Fruit fly (Drosophila melanogaster): ENCODE results near the gene CG33700.

Gene CG33700

dm6 chr3L:9567748-9568147 lies 42.4 kb upstream of the CG33700 start (continued):
- TF ChIP-seq cad (GFP tag; optimal IDR thresholded peaks at IDR 0.05) (no peak), gem (tag; optimal IDR thresholded peaks at IDR 0.05) (no peak), kah (GFP tag; optimal IDR thresholded peaks at IDR 0.05) (no peak), jumu (GFP tag; optimal IDR thresholded peaks at IDR 0.05) (no peak), Hand (GFP tag; optimal IDR thresholded peaks at IDR 0.05) (no peak), Dref (GFP tag; IDR thresholded peaks at IDR 0.05) (no peak), CG10565 (GFP tag; optimal IDR thresholded peaks at IDR 0.05) (no peak), crol (GFP tag; IDR thresholded peaks at IDR 0.05) (peak; percentile 53; the same call in 1 of the 2 replicates), otp (GFP tag; IDR thresholded peaks at IDR 0.05) (peak; percentile 79; the same call in 2 of the 3 replicates), mld (GFP tag; IDR thresholded peaks at IDR 0.05; ENCODE audit: partially characterized antibody) (no peak), CG12071 (GFP tag; optimal IDR thresholded peaks at IDR 0.05) (no peak), Deaf1 (tag; optimal IDR thresholded peaks at IDR 0.05) (no peak), br (optimal IDR thresholded peaks at IDR 0.05) (no peak), knrl (GFP tag; IDR thresholded peaks at IDR 0.05; ENCODE audit: partially characterized antibody) (no peak), gt (GFP tag; IDR thresholded peaks at IDR 0.05) (no peak), CG2875 (GFP tag; optimal IDR thresholded peaks at IDR 0.05) (no peak), CG7928 (GFP tag; optimal IDR thresholded peaks at IDR 0.05) (no peak), fu2 (GFP tag; optimal IDR thresholded peaks at IDR 0.05) (no peak), sens (GFP tag) (peak; percentile 22), wdn (GFP tag; IDR thresholded peaks at IDR 0.05) (no peak), ERR (GFP tag; optimal IDR thresholded peaks at IDR 0.05) (no peak), tin (GFP tag; optimal IDR thresholded peaks at IDR 0.05) (no peak), CG1024 (GFP tag; IDR thresholded peaks at IDR 0.05) (no peak), CG32772 (GFP tag; IDR thresholded peaks at IDR 0.05) (no peak), slp2 (GFP tag; optimal IDR thresholded peaks at IDR 0.05) (no peak), ara (GFP tag; IDR thresholded peaks at IDR 0.05) (no peak), CG15269 (tag; optimal IDR thresholded peaks at IDR 0.05) (peak; percentile 9), Dbx (GFP tag; IDR thresholded peaks at IDR 0.05) (no peak), org-1 (GFP tag; optimal IDR thresholded peaks at IDR 0.05) (no peak), E2f2 (GFP tag; IDR thresholded peaks at IDR 0.05) (no peak), sr (GFP tag; IDR thresholded peaks at IDR 0.05) (no peak), Trl (optimal IDR thresholded peaks at IDR 0.05) (no peak), Trl (GFP tag; optimal IDR thresholded peaks at IDR 0.05) (no peak), Side (GFP tag; optimal IDR thresholded peaks at IDR 0.05) (no peak), ind (GFP tag; optimal IDR thresholded peaks at IDR 0.05) (no peak), cwo (GFP tag; optimal IDR thresholded peaks at IDR 0.05) (peak; percentile 22), ap (GFP tag; IDR thresholded peaks at IDR 0.05) (no peak), CG15011 (GFP tag; optimal IDR thresholded peaks at IDR 0.05) (no peak), CG4404 (GFP tag; IDR thresholded peaks at IDR 0.05) (no peak), CG12659 (GFP tag; optimal IDR thresholded peaks at IDR 0.05) (no peak), unpg (GFP tag; optimal IDR thresholded peaks at IDR 0.05) (no peak), CG7963 (GFP tag; IDR thresholded peaks at IDR 0.05; ENCODE audit: partially characterized antibody) (no peak), abd-A (tag; optimal IDR thresholded peaks at IDR 0.05) (peak; percentile 71), run (tag; optimal IDR thresholded peaks at IDR 0.05) (no peak), CG18764 (GFP tag; optimal IDR thresholded peaks at IDR 0.05) (no peak), Fer2 (tag; optimal IDR thresholded peaks at IDR 0.05) (no peak), CG6175 (GFP tag; IDR thresholded peaks at IDR 0.05) (no peak), Tbp (GFP tag; optimal IDR thresholded peaks at IDR 0.05) (no peak), CG2678 (tag; optimal IDR thresholded peaks at IDR 0.05) (peak; percentile 9), pzg (GFP tag; optimal IDR thresholded peaks at IDR 0.05) (no peak), HmgD (GFP tag; optimal IDR thresholded peaks at IDR 0.05) (no peak), CG10274 (GFP tag; optimal IDR thresholded peaks at IDR 0.05) (no peak), CG7271 (tag; optimal IDR thresholded peaks at IDR 0.05) (no peak)

Measured in whole organism, embryonic.